Worm (Caenorhabditis elegans): ENCODE data around the gene Y51A2B.2.

Y51A2B.2 gene

DNA sequence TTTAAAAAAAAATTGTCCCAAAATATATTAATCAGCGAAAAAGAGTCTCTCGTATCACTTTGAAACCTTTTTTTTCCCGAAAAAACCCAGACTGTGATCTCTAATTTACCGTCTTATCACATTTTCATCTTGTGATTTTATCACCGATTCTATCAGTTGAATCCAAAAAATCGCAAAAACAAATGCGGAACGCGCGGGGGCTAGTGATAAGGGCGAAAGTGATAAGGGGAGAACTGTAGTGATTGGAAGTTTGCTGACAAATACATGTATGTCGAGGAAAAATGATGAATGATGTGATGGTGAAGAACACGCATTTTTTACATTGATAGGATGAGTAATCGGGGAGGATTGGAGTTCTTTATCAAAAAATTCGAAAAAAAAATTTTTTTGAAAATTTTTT lies 28.2 kb upstream of the Y51A2B.2 start:
- TF ChIP-seq nhr-48 (tag; optimal IDR thresholded peaks at IDR 0.05) (peak; percentile 87), attf-4 (tag; optimal IDR thresholded peaks at IDR 0.05) (no peak), unc-62 (GFP tag; optimal IDR thresholded peaks at IDR 0.05 in 1 of 2) (peak in 1 of 2 experiments; percentile 78), unc-62 (tag; optimal IDR thresholded peaks at IDR 0.05) (no peak), ceh-82 (tag; optimal IDR thresholded peaks at IDR 0.05) (no peak), Y75B8A.6 (GFP tag; IDR thresholded peaks at IDR 0.05) (no peak), F37D6.2 (tag; optimal IDR thresholded peaks at IDR 0.05) (no peak), daf-12 (tag; optimal IDR thresholded peaks at IDR 0.05) (no peak), set-16 (GFP tag; IDR thresholded peaks at IDR 0.05) (no peak), hlh-30 (tag; optimal IDR thresholded peaks at IDR 0.05; ENCODE audit: insufficient read depth) (peak; percentile 87), hlh-11 (tag; optimal IDR thresholded peaks at IDR 0.05) (peak; percentile 97), sdz-12 (GFP tag; optimal IDR thresholded peaks at IDR 0.05) (no peak), mes-2 (tag; optimal IDR thresholded peaks at IDR 0.05; ENCODE audit: poor library complexity, severe bottlenecking) (no peak), saeg-2 (GFP tag; IDR thresholded peaks at IDR 0.05) (no peak), mxl-3 (GFP tag; optimal IDR thresholded peaks at IDR 0.05) (peak; percentile 91), nhr-10 (tag; optimal IDR thresholded peaks at IDR 0.05) (peak; percentile 49), nhr-25 (tag; optimal IDR thresholded peaks at IDR 0.05; ENCODE audit: borderline replicate concordance, insufficient read depth) (no peak), lin-13 (GFP tag; optimal IDR thresholded peaks at IDR 0.05) (peak; percentile 77), madf-5 (GFP tag; IDR thresholded peaks at IDR 0.05) (no peak), mdl-1 (tag; optimal IDR thresholded peaks at IDR 0.05) (peak in 1 of 2 experiments; percentile 75), lin-1 (GFP tag; IDR thresholded peaks at IDR 0.05) (peak; percentile 96), fos-1 (tag; optimal IDR thresholded peaks at IDR 0.05) (peak; percentile 80), F26F4.8 (GFP tag; conservative IDR thresholded peaks at IDR 0.05) (no peak), nhr-42 (GFP tag; IDR thresholded peaks at IDR 0.05) (no peak), nhr-111 (GFP tag; optimal IDR thresholded peaks at IDR 0.05) (no peak), fkh-10 (GFP tag; optimal IDR thresholded peaks at IDR 0.05) (no peak), lin-38 (GFP tag; IDR thresholded peaks at IDR 0.05) (no peak), jun-1 (tag; optimal IDR thresholded peaks at IDR 0.05) (peak; percentile 77), spr-1 (tag; optimal IDR thresholded peaks at IDR 0.05) (peak; percentile 30), gei-8 (GFP tag; optimal IDR thresholded peaks at IDR 0.05) (peak; percentile 39), mxl-2 (GFP tag; conservative IDR thresholded peaks at IDR 0.05) (no peak), pqm-1 (tag; optimal IDR thresholded peaks at IDR 0.05) (peak; percentile 100), dpl-1 (GFP tag; optimal IDR thresholded peaks at IDR 0.05) (peak; percentile 12), T26A8.4 (GFP tag; IDR thresholded peaks at IDR 0.05) (no peak), spr-3 (GFP tag; optimal IDR thresholded peaks at IDR 0.05) (no peak), Y5F2A.4 (GFP tag; optimal IDR thresholded peaks at IDR 0.05) (no peak), nhr-76 (tag; optimal IDR thresholded peaks at IDR 0.05) (peak; percentile 13), nhr-41 (GFP tag; IDR thresholded peaks at IDR 0.05) (peak; percentile 36; the same call in 1 of the 2 replicates), nhr-6 (tag; optimal IDR thresholded peaks at IDR 0.05) (peak; percentile 74), ztf-7 (tag; optimal IDR thresholded peaks at IDR 0.05) (peak; percentile 34), nhr-11 (tag; optimal IDR thresholded peaks at IDR 0.05) (no peak), ama-1 (optimal IDR thresholded peaks at IDR 0.05) (no peak), aly-2 (tag; optimal IDR thresholded peaks at IDR 0.05) (no peak), rbr-2 (tag; optimal IDR thresholded peaks at IDR 0.05) (no peak), ces-1 (GFP tag; optimal IDR thresholded peaks at IDR 0.05) (no peak), dmd-6 (GFP tag; IDR thresholded peaks at IDR 0.05) (peak; percentile 100), snpc-4 (tag; optimal IDR thresholded peaks at IDR 0.05) (no peak), pha-4 (GFP tag; IDR thresholded peaks at IDR 0.05) (peak; percentile 57; the same call in 1 of the 2 replicates), pha-4 (tag; optimal IDR thresholded peaks at IDR 0.05) (no peak), lsy-2 (tag; optimal IDR thresholded peaks at IDR 0.05) (peak in 1 of 2 experiments; percentile 81), R02D3.7 (tag; optimal IDR thresholded peaks at IDR 0.05) (no peak), mdt-29 (GFP tag; IDR thresholded peaks at IDR 0.05) (peak; percentile 56; the same call in 1 of the 2 replicates), lim-7 (GFP tag; IDR thresholded peaks at IDR 0.05) (no peak)

Measured in whole organism, L4 larva.